Worm (Caenorhabditis elegans) whole organism, L3 larva: Measurements from ENCODE around the gene pdha-1.

Experiments used
- R02D3.7 ChIP-seq: fragments of 150-350 bp; optimal IDR thresholded peaks from 2 replicates; lab custom pipeline; 2014; ENCODE audit warnings: missing biosample characterization, missing genetic modification characterization
- ceh-9 ChIP-seq: sonication (generic microtip); optimal IDR thresholded peaks from 2 replicates; lab custom pipeline; 2018; ENCODE audit warnings: missing biosample characterization, missing genetic modification characterization
- egl-27 ChIP-seq: sonication (generic microtip); optimal IDR thresholded peaks from 4 replicates; lab custom pipeline; 2017; ENCODE audit warnings: missing biosample characterization, missing genetic modification reagents, missing genetic modification characterization
- elt-2 ChIP-seq: sonication (generic microtip); optimal IDR thresholded peaks from 2 replicates; lab custom pipeline; 2016; ENCODE audit warnings: missing genetic modification reagents, mild to moderate bottlenecking, missing genetic modification characterization, missing compliant biosample characterization
- eor-1 ChIP-seq, 2 experiments: fragments of 150-350 bp; optimal IDR thresholded peaks; 2 replicates each; lab custom pipeline; 2014 to 2018; ENCODE audit warnings: missing biosample characterization in 2 of 2, missing genetic modification characterization in 2 of 2
- fkh-10 ChIP-seq: sonication (generic microtip); optimal IDR thresholded peaks from 2 replicates; lab custom pipeline; 2017; ENCODE audit warnings: missing biosample characterization, missing genetic modification reagents, missing genetic modification characterization
- fos-1 ChIP-seq: fragments of 150-350 bp; optimal IDR thresholded peaks from 2 replicates; lab custom pipeline; 2014; ENCODE audit warnings: missing biosample characterization, missing genetic modification characterization
- nhr-11 ChIP-seq: fragments of 150-350 bp; optimal IDR thresholded peaks from 2 replicates; lab custom pipeline; 2014; ENCODE audit warnings: missing biosample characterization, missing genetic modification characterization
- nhr-25 ChIP-seq: sonication (generic microtip); optimal IDR thresholded peaks from 2 replicates; lab custom pipeline; 2017; ENCODE audit warnings: missing biosample characterization, missing genetic modification characterization
- nhr-76 ChIP-seq: fragments of 150-350 bp; sonication (generic microtip); optimal IDR thresholded peaks from 5 replicates; lab custom pipeline; 2014; ENCODE audit warnings: missing biosample characterization, missing genetic modification characterization
- nhr-77 ChIP-seq: fragments of 150-350 bp; optimal IDR thresholded peaks from 2 replicates; lab custom pipeline; 2014; ENCODE audit warnings: missing biosample characterization, missing genetic modification characterization
- snpc-4 ChIP-seq: fragments of 150-350 bp; optimal IDR thresholded peaks from 2 replicates; lab custom pipeline; 2014; ENCODE audit warnings: missing biosample characterization, missing genetic modification characterization

ce11 chrII:8065985-8066384, at the start of gene pdha-1:
- TF ChIP-seq R02D3.7 (tag; lab: Kevin White, UChicago), result no peak
- TF ChIP-seq fkh-10, result no peak
- no peak for TF ChIP-seq nhr-11 (tag; lab: Kevin White, UChicago)
- TF ChIP-seq elt-2 (tag; lab: Kevin White, UChicago), result no peak
- no peak for TF ChIP-seq ceh-9
- no peak for TF ChIP-seq nhr-77 (tag; lab: Kevin White, UChicago)
- TF ChIP-seq nhr-25, result no peak
- no peak for TF ChIP-seq eor-1 (tag; optimal IDR thresholded peaks at IDR 0.05; lab: Kevin White, UChicago)
- TF ChIP-seq snpc-4 (tag; lab: Kevin White, UChicago), result no peak
- TF ChIP-seq egl-27, result no peak
- TF ChIP-seq nhr-76 (tag; lab: Kevin White, UChicago), result no peak
- TF ChIP-seq fos-1 (tag; lab: Kevin White, UChicago), result no peak
